Worm (Caenorhabditis elegans) whole organism, L3 larva: ENCODE data around the gene srsx-32.

ENCODE experiments used
- R02D3.7 ChIP-seq: fragments of 150-350 bp; optimal IDR thresholded peaks from 2 replicates; lab custom pipeline; 2014; ENCODE audit warnings: missing biosample characterization, missing genetic modification characterization
- ZK546.5 ChIP-seq: sonication (generic microtip); optimal IDR thresholded peaks from 2 replicates; lab custom pipeline; 2017; ENCODE audit warnings: missing biosample characterization, missing genetic modification characterization
- aly-2 ChIP-seq: fragments of 150-350 bp; optimal IDR thresholded peaks from 2 replicates; lab custom pipeline; 2014; ENCODE audit warnings: missing biosample characterization, missing genetic modification characterization
- ceh-16 ChIP-seq: sonication (generic microtip); optimal IDR thresholded peaks from 2 replicates; lab custom pipeline; 2017; ENCODE audit warnings: missing biosample characterization, missing genetic modification characterization
- ceh-82 ChIP-seq: fragments of 150-350 bp; optimal IDR thresholded peaks from 2 replicates; lab custom pipeline; 2014; ENCODE audit warnings: missing biosample characterization, missing genetic modification characterization
- egl-27 ChIP-seq: sonication (generic microtip); optimal IDR thresholded peaks from 4 replicates; lab custom pipeline; 2017; ENCODE audit warnings: missing biosample characterization, missing genetic modification reagents, missing genetic modification characterization
- elt-1 ChIP-seq: fragments of 150-350 bp; optimal IDR thresholded peaks from 2 replicates; lab custom pipeline; 2014; ENCODE audit warnings: missing biosample characterization, missing genetic modification characterization
- elt-2 ChIP-seq: sonication (generic microtip); optimal IDR thresholded peaks from 2 replicates; lab custom pipeline; 2016; ENCODE audit warnings: missing genetic modification reagents, mild to moderate bottlenecking, missing genetic modification characterization, missing compliant biosample characterization
- elt-3 ChIP-seq, 3 experiments: fragments of 150-350 bp in 1 of 3; sonication (generic microtip) in 2 of 3; optimal IDR thresholded peaks; 2 replicates in 2 of 3; 4 replicates in 1 of 3; lab custom pipeline; 2014 to 2017; ENCODE audit warnings: missing biosample characterization in 3 of 3, missing genetic modification characterization in 3 of 3
- fkh-10 ChIP-seq: sonication (generic microtip); optimal IDR thresholded peaks from 2 replicates; lab custom pipeline; 2017; ENCODE audit warnings: missing biosample characterization, missing genetic modification reagents, missing genetic modification characterization
- hmg-11 ChIP-seq: sonication (generic microtip); optimal IDR thresholded peaks from 2 replicates; lab custom pipeline; 2016; ENCODE audit warnings: missing genetic modification characterization, missing compliant biosample characterization
- jun-1 ChIP-seq: fragments of 150-350 bp; optimal IDR thresholded peaks from 2 replicates; lab custom pipeline; 2014; ENCODE audit warnings: missing biosample characterization, missing genetic modification reagents, missing genetic modification characterization
- lin-39 ChIP-seq: fragments of 150-350 bp; optimal IDR thresholded peaks from 2 replicates; lab custom pipeline; 2018; ENCODE audit warnings: missing biosample characterization, missing genetic modification reagents, missing genetic modification characterization
- lsy-12 ChIP-seq: sonication (generic microtip); optimal IDR thresholded peaks from 2 replicates; lab custom pipeline; 2016; ENCODE audit warnings: mild to moderate bottlenecking, missing genetic modification characterization, missing compliant biosample characterization
- mdl-1 ChIP-seq: fragments of 150-350 bp; optimal IDR thresholded peaks from 2 replicates; lab custom pipeline; 2014; ENCODE audit warnings: missing biosample characterization, missing genetic modification characterization
- mml-1 ChIP-seq: fragments of 150-350 bp; sonication (generic microtip); optimal IDR thresholded peaks from 3 replicates; lab custom pipeline; 2014; ENCODE audit warnings: missing biosample characterization, missing genetic modification characterization
- nhr-12 ChIP-seq: fragments of 150-350 bp; optimal IDR thresholded peaks from 2 replicates; lab custom pipeline; 2014; ENCODE audit warnings: missing biosample characterization, missing genetic modification characterization
- nhr-23 ChIP-seq: fragments of 150-350 bp; optimal IDR thresholded peaks from 2 replicates; lab custom pipeline; 2014; ENCODE audit warnings: missing biosample characterization, missing genetic modification reagents, missing genetic modification characterization
- nhr-25 ChIP-seq: sonication (generic microtip); optimal IDR thresholded peaks from 2 replicates; lab custom pipeline; 2017; ENCODE audit warnings: missing biosample characterization, missing genetic modification characterization
- nhr-28 ChIP-seq: fragments of 150-350 bp; optimal IDR thresholded peaks from 2 replicates; lab custom pipeline; 2014; ENCODE audit warnings: missing biosample characterization, missing genetic modification characterization
- nhr-43 ChIP-seq: sonication (generic microtip); optimal IDR thresholded peaks from 2 replicates; lab custom pipeline; 2016; ENCODE audit warnings: mild to moderate bottlenecking, missing genetic modification characterization, missing compliant biosample characterization; ENCODE audit not compliant: poor library complexity, severe bottlenecking
- nhr-77 ChIP-seq: fragments of 150-350 bp; optimal IDR thresholded peaks from 2 replicates; lab custom pipeline; 2014; ENCODE audit warnings: missing biosample characterization, missing genetic modification characterization
- pha-4 ChIP-seq: fragments of 150-350 bp; optimal IDR thresholded peaks from 2 replicates; lab custom pipeline; 2014; ENCODE audit warnings: missing biosample characterization, missing genetic modification reagents, missing genetic modification characterization
- sea-2 ChIP-seq: fragments of 150-350 bp; sonication (generic microtip); optimal IDR thresholded peaks from 4 replicates; lab custom pipeline; 2014; ENCODE audit warnings: missing biosample characterization, missing genetic modification reagents, missing genetic modification characterization
- skn-1 ChIP-seq: fragments of 150-350 bp; optimal IDR thresholded peaks from 2 replicates; lab custom pipeline; 2014; ENCODE audit warnings: missing biosample characterization, missing genetic modification characterization
- snpc-4 ChIP-seq: fragments of 150-350 bp; optimal IDR thresholded peaks from 2 replicates; lab custom pipeline; 2014; ENCODE audit warnings: missing biosample characterization, missing genetic modification characterization
- tbx-2 ChIP-seq: sonication (generic microtip); optimal IDR thresholded peaks from 2 replicates; lab custom pipeline; 2016; ENCODE audit warnings: mild to moderate bottlenecking, missing genetic modification characterization, missing compliant biosample characterization
- unc-62 ChIP-seq: fragments of 150-350 bp; sonication (generic microtip); optimal IDR thresholded peaks from 4 replicates; lab custom pipeline; 2014; ENCODE audit warnings: missing biosample characterization, missing genetic modification reagents, missing genetic modification characterization
- zag-1 ChIP-seq: fragments of 150-350 bp; optimal IDR thresholded peaks from 2 replicates; lab custom pipeline; 2014; ENCODE audit warnings: missing biosample characterization, missing genetic modification characterization
- ztf-11 ChIP-seq: fragments of 150-350 bp; optimal IDR thresholded peaks from 2 replicates; lab custom pipeline; 2014; ENCODE audit warnings: missing biosample characterization, missing genetic modification characterization

Gene srsx-32

ce11 chrV:7005964-7006363 is 11.2 kb upstream of the srsx-32 start, which contains the start of gene spig-10:
Gene spig-10, plus strand, starts transcription at chrV:7006264.
- TF ChIP-seq elt-2 (tag; lab: Kevin White, UChicago) (no peak), sea-2 (GFP tag; lab: Kevin White, UChicago) (no peak), elt-1 (tag; lab: Kevin White, UChicago) (no peak), hmg-11 (tag; lab: Kevin White, UChicago) (no peak), pha-4 (tag; lab: Kevin White, UChicago) (no peak), nhr-25 (tag; lab: Kevin White, UChicago) (no peak), zag-1 (tag; lab: Kevin White, UChicago) (no peak), ceh-82 (tag; lab: Kevin White, UChicago) (no peak), tbx-2 (tag; lab: Kevin White, UChicago) (no peak)
- TF ChIP-seq, all 47 proteins: peak for 0

- TF ChIP-seq mdl-1 (tag; lab: Kevin White, UChicago) (no peak), elt-1 (tag; lab: Kevin White, UChicago) (no peak), lin-39 (tag; lab: Kevin White, UChicago) (no peak), ZK546.5 (tag; lab: Kevin White, UChicago) (no peak), ztf-11 (tag; lab: Kevin White, UChicago) (no peak)
Measured at ce11 chrV:7007307-7007706, 9.9 kb upstream of the srsx-32 start, which contains the start of gene drd-10. Gene drd-10, plus strand, starts transcription at chrV:7007607.

ce11 chrV:7009461-7009860 is 7.7 kb upstream of the srsx-32 start, which contains the start of gene C33G8.2:
Gene C33G8.2, plus strand, starts transcription at chrV:7009761.
- TF ChIP-seq lin-39 (tag; lab: Kevin White, UChicago) (no peak), skn-1 (tag; lab: Kevin White, UChicago) (no peak), fkh-10 (GFP tag; lab: Kevin White, UChicago) (no peak), R02D3.7 (tag; lab: Kevin White, UChicago) (no peak)

- no peak for TF ChIP-seq jun-1
- TF ChIP-seq ZK546.5 (tag; lab: Kevin White, UChicago) = no peak
- TF ChIP-seq nhr-77 (tag; lab: Kevin White, UChicago) = no peak
- TF ChIP-seq nhr-25 (tag; lab: Kevin White, UChicago) = no peak
- no peak for TF ChIP-seq unc-62 (GFP tag; lab: Kevin White, UChicago)
- no peak for TF ChIP-seq tbx-2 (tag; lab: Kevin White, UChicago)
- TF ChIP-seq nhr-28 (tag; lab: Kevin White, UChicago) = no peak
- TF ChIP-seq egl-27 (tag; lab: Kevin White, UChicago) = no peak
- no peak for TF ChIP-seq ztf-11 (tag; lab: Kevin White, UChicago)
- TF ChIP-seq ceh-16 (tag; lab: Kevin White, UChicago) = no peak
- TF ChIP-seq elt-1 (tag; lab: Kevin White, UChicago) = no peak
- no peak for TF ChIP-seq elt-2 (tag; lab: Kevin White, UChicago)
- TF ChIP-seq aly-2 (tag; lab: Kevin White, UChicago) = no peak
- no peak for TF ChIP-seq nhr-43 (tag; lab: Kevin White, UChicago)
- no peak for TF ChIP-seq lsy-12 (tag; lab: Kevin White, UChicago)
- no peak for TF ChIP-seq R02D3.7 (tag; lab: Kevin White, UChicago)
- TF ChIP-seq skn-1 (tag; lab: Kevin White, UChicago) = no peak
- TF ChIP-seq nhr-12 (tag; lab: Kevin White, UChicago) = no peak
Measured at ce11 chrV:7012617-7013016, 4.5 kb upstream of the srsx-32 start, which contains the start of gene srw-127. Gene srw-127, plus strand, starts transcription at chrV:7012917.

ce11 chrV:7015872-7016271 is 1.3 kb upstream of the srsx-32 start, which contains the start of gene C33G8.13:
Gene C33G8.13, minus strand, starts transcription at chrV:7015972.
- no peak for TF ChIP-seq R02D3.7 (tag; lab: Kevin White, UChicago)
- TF ChIP-seq elt-1 (tag; lab: Kevin White, UChicago) = no peak
- no peak for TF ChIP-seq mml-1 (tag; lab: Kevin White, UChicago)
- TF ChIP-seq ZK546.5 (tag; lab: Kevin White, UChicago) = no peak
- TF ChIP-seq ceh-82 (tag; lab: Kevin White, UChicago) = no peak
- TF ChIP-seq nhr-23 = no peak
- TF ChIP-seq snpc-4 (tag; lab: Kevin White, UChicago) = no peak
- no peak for TF ChIP-seq nhr-77 (tag; lab: Kevin White, UChicago)
- TF ChIP-seq tbx-2 (tag; lab: Kevin White, UChicago) = no peak
- TF ChIP-seq elt-2 (tag; lab: Kevin White, UChicago) = no peak
- TF ChIP-seq mdl-1 (tag; lab: Kevin White, UChicago) = no peak
- no peak for TF ChIP-seq unc-62 (GFP tag; lab: Kevin White, UChicago)
- no peak for TF ChIP-seq lsy-12 (tag; lab: Kevin White, UChicago)
- TF ChIP-seq pha-4 (tag; lab: Kevin White, UChicago) = no peak
- TF ChIP-seq sea-2 (GFP tag; lab: Kevin White, UChicago) = no peak
- TF ChIP-seq elt-3 (tag; optimal IDR thresholded peaks at IDR 0.05; lab: Kevin White, UChicago) = no peak
